Fruit fly (Drosophila melanogaster) whole organism, embryonic: Measurements from ENCODE around the gene CG7634.

ENCODE experiments used
- BEAF-32 ChIP-seq: fragments of 200-800 bp; sonication (Bioruptor generic); optimal IDR thresholded peaks from 3 replicates; lab custom pipeline; 2017; ENCODE audit warnings: missing biosample characterization, missing genetic modification characterization, mild to moderate bottlenecking, moderate library complexity, missing genetic modification reagents
- CG10431 ChIP-seq: fragments of 200-800 bp; sonication (Bioruptor generic); optimal IDR thresholded peaks from 3 replicates; lab custom pipeline; 2018; ENCODE audit warnings: missing biosample characterization, mild to moderate bottlenecking, missing genetic modification characterization
- CG10543 ChIP-seq: fragments of 200-800 bp; sonication (Bioruptor generic); optimal IDR thresholded peaks from 3 replicates; lab custom pipeline; 2017; ENCODE audit warnings: missing biosample characterization, mild to moderate bottlenecking, missing genetic modification characterization, moderate library complexity
- CG11695 ChIP-seq: fragments of 200-800 bp; sonication (Bioruptor generic); IDR thresholded peaks from 3 replicates; pipeline ENCODE4 v1.3.6; 2022; ENCODE audit warnings: missing biosample characterization, missing genetic modification characterization
- CG12071 ChIP-seq: fragments of 200-800 bp; sonication (Bioruptor generic); optimal IDR thresholded peaks from 3 replicates; lab custom pipeline; 2018; ENCODE audit warnings: missing biosample characterization, mild to moderate bottlenecking, missing genetic modification characterization
- CG12104 ChIP-seq: fragments of 200-800 bp; sonication (Bioruptor generic); optimal IDR thresholded peaks from 3 replicates; lab custom pipeline; 2016; ENCODE audit warnings: missing biosample characterization, missing genetic modification characterization
- CG12769 ChIP-seq: fragments of 200-800 bp; sonication (Bioruptor generic); optimal IDR thresholded peaks from 2 replicates; lab custom pipeline; 2019; ENCODE audit warnings: missing biosample characterization, mild to moderate bottlenecking, missing genetic modification characterization, moderate library complexity
- CG13123 ChIP-seq: fragments of 200-800 bp; sonication (Bioruptor generic); optimal IDR thresholded peaks from 2 replicates; lab custom pipeline; 2016; ENCODE audit warnings: missing biosample characterization, missing genetic modification characterization
- CG14441 ChIP-seq: fragments of 200-800 bp; sonication (Bioruptor generic); IDR thresholded peaks from 2 replicates; pipeline ENCODE4 v1.3.6; 2022; ENCODE audit warnings: missing biosample characterization, missing genetic modification characterization
- CG14667 ChIP-seq: fragments of 200-800 bp; sonication (Bioruptor generic); IDR thresholded peaks from 2 replicates; pipeline ENCODE4 v1.3.6; 2022; ENCODE audit warnings: missing biosample characterization, missing genetic modification characterization
- CG15073 ChIP-seq: fragments of 200-800 bp; sonication (Bioruptor generic); optimal IDR thresholded peaks from 2 replicates; lab custom pipeline; 2016; ENCODE audit warnings: missing biosample characterization, missing genetic modification characterization
- CG17186 ChIP-seq: fragments of 200-800 bp; sonication (Bioruptor generic); optimal IDR thresholded peaks from 3 replicates; lab custom pipeline; 2017; ENCODE audit warnings: missing biosample characterization, missing genetic modification reagents, missing genetic modification characterization
- CG17829 ChIP-seq: fragments of 200-800 bp; optimal IDR thresholded peaks from 2 replicates; lab custom pipeline; 2019; ENCODE audit warnings: missing biosample characterization, mild to moderate bottlenecking, missing genetic modification characterization, moderate library complexity
- CG2116 ChIP-seq: fragments of 200-800 bp; sonication (Bioruptor generic); optimal IDR thresholded peaks from 3 replicates; lab custom pipeline; 2018; ENCODE audit warnings: missing biosample characterization, mild to moderate bottlenecking, missing genetic modification characterization
- CG2120 ChIP-seq: fragments of 200-800 bp; sonication (Bioruptor generic); optimal IDR thresholded peaks from 3 replicates; lab custom pipeline; 2016; ENCODE audit warnings: missing biosample characterization, missing genetic modification characterization
- CG2875 ChIP-seq: fragments of 200-800 bp; sonication (Bioruptor generic); optimal IDR thresholded peaks from 2 replicates; lab custom pipeline; 2017; ENCODE audit warnings: missing biosample characterization, mild to moderate bottlenecking, missing genetic modification characterization, missing genetic modification reagents
- CG30020 ChIP-seq: fragments of 200-800 bp; optimal IDR thresholded peaks from 2 replicates; lab custom pipeline; 2019; ENCODE audit warnings: missing biosample characterization, mild to moderate bottlenecking, missing genetic modification characterization, moderate library complexity
- CG3065 ChIP-seq: fragments of 200-800 bp; sonication (Bioruptor generic); optimal IDR thresholded peaks from 2 replicates; lab custom pipeline; 2016; ENCODE audit warnings: missing biosample characterization, missing genetic modification characterization
- CG3163 ChIP-seq: fragments of 200-800 bp; sonication (Bioruptor generic); optimal IDR thresholded peaks from 3 replicates; lab custom pipeline; 2016; ENCODE audit warnings: missing biosample characterization, missing genetic modification characterization
- CG32767 ChIP-seq: fragments of 200-800 bp; sonication (Bioruptor generic); IDR thresholded peaks from 2 replicates; pipeline ENCODE4 v1.3.6; 2022; ENCODE audit warnings: missing biosample characterization, missing genetic modification characterization
- CG34376 ChIP-seq: fragments of 200-800 bp; sonication (Bioruptor generic); optimal IDR thresholded peaks from 2 replicates; lab custom pipeline; 2018; ENCODE audit warnings: missing biosample characterization, mild to moderate bottlenecking, missing genetic modification characterization
- CG4424 ChIP-seq: fragments of 200-800 bp; sonication (Bioruptor generic); optimal IDR thresholded peaks from 3 replicates; lab custom pipeline; 2016; ENCODE audit warnings: missing biosample characterization, missing genetic modification characterization
- CG8089 ChIP-seq: fragments of 200-800 bp; sonication (Bioruptor generic); optimal IDR thresholded peaks from 3 replicates; lab custom pipeline; 2016; ENCODE audit warnings: missing biosample characterization, missing genetic modification characterization
- CG8478 ChIP-seq: fragments of >200 bp; optimal IDR thresholded peaks from 2 replicates; lab custom pipeline; 2018
- CkIIα-i1 ChIP-seq: fragments of 200-800 bp; sonication (Bioruptor generic); IDR thresholded peaks from 2 replicates; pipeline ENCODE4 v1.3.6; 2022; ENCODE audit warnings: missing biosample characterization, missing genetic modification characterization
- CrebB ChIP-seq: fragments of 200-800 bp; sonication (Bioruptor generic); optimal IDR thresholded peaks from 3 replicates; lab custom pipeline; 2018; ENCODE audit warnings: missing biosample characterization, mild to moderate bottlenecking, missing genetic modification characterization
- Dad ChIP-seq: fragments of 200-800 bp; sonication (Bioruptor generic); optimal IDR thresholded peaks from 3 replicates; lab custom pipeline; 2016; ENCODE audit warnings: missing biosample characterization, missing genetic modification characterization
- E2f1 ChIP-seq: fragments of 200-800 bp; sonication (Bioruptor generic); IDR thresholded peaks from 2 replicates; pipeline ENCODE4 v1.3.6; 2022; ENCODE audit warnings: missing biosample characterization, missing genetic modification characterization
- Ets65A ChIP-seq: fragments of 200-800 bp; sonication (Bioruptor generic); peaks from one replicate; lab custom pipeline; 2016; ENCODE audit warnings: missing biosample characterization, missing genetic modification characterization
- Hmx ChIP-seq: fragments of 200-800 bp; sonication (Bioruptor generic); optimal IDR thresholded peaks from 2 replicates; lab custom pipeline; 2016; ENCODE audit warnings: missing biosample characterization, missing genetic modification characterization
- Jarid2 ChIP-seq: fragments of 200-800 bp; sonication (Bioruptor generic); optimal IDR thresholded peaks from 3 replicates; lab custom pipeline; 2017; ENCODE audit warnings: mild to moderate bottlenecking, missing biosample characterization, missing genetic modification reagents, missing genetic modification characterization
- Kr ChIP-seq: fragments of 200-800 bp; sonication (Bioruptor generic); optimal IDR thresholded peaks from 2 replicates; lab custom pipeline; 2017; ENCODE audit warnings: missing biosample characterization, mild to moderate bottlenecking, missing genetic modification characterization
- Lhr ChIP-seq: fragments of 200-800 bp; sonication (Bioruptor generic); optimal IDR thresholded peaks from 3 replicates; lab custom pipeline; 2017; ENCODE audit warnings: mild to moderate bottlenecking, missing biosample characterization, missing genetic modification reagents, missing genetic modification characterization
- MBD-R2 ChIP-seq: fragments of 200-800 bp; sonication (Bioruptor generic); IDR thresholded peaks from 2 replicates; pipeline ENCODE4 v1.3.6; 2022; ENCODE audit warnings: missing biosample characterization, missing genetic modification characterization
- Tbp ChIP-seq: fragments of >200 bp; optimal IDR thresholded peaks from 2 replicates; lab custom pipeline; 2018; ENCODE audit warnings: missing biosample characterization, missing genetic modification characterization
- crp ChIP-seq, 2 experiments: fragments of 200-800 bp; sonication (Bioruptor generic); optimal IDR thresholded peaks; 2 replicates in 1 of 2; 3 replicates in 1 of 2; lab custom pipeline; 2017; ENCODE audit warnings: missing biosample characterization in 2 of 2, missing genetic modification characterization in 2 of 2, mild to moderate bottlenecking in 1 of 2, moderate library complexity in 1 of 2
- fu2 ChIP-seq: fragments of 200-800 bp; sonication (Bioruptor generic); optimal IDR thresholded peaks from 2 replicates; lab custom pipeline; 2016; ENCODE audit warnings: missing biosample characterization, missing genetic modification characterization
- lbe ChIP-seq: fragments of 200-800 bp; sonication (Bioruptor generic); optimal IDR thresholded peaks from 2 replicates; lab custom pipeline; 2016; ENCODE audit warnings: missing biosample characterization, mild to moderate bottlenecking, missing genetic modification characterization
- luna ChIP-seq: fragments of 200-800 bp; sonication (Bioruptor generic); optimal IDR thresholded peaks from 2 replicates; lab custom pipeline; 2016; ENCODE audit warnings: missing biosample characterization, missing genetic modification characterization
- pnt ChIP-seq: fragments of 200-800 bp; sonication (Bioruptor generic); optimal IDR thresholded peaks from 3 replicates; lab custom pipeline; 2016; ENCODE audit warnings: missing biosample characterization, missing genetic modification characterization
- repo ChIP-seq: fragments of 200-800 bp; sonication (Bioruptor generic); optimal IDR thresholded peaks from 2 replicates; lab custom pipeline; 2016; ENCODE audit warnings: missing biosample characterization, missing genetic modification characterization
- sens ChIP-seq: fragments of 200-800 bp; sonication (Bioruptor generic); peaks from one replicate; lab custom pipeline; 2016; ENCODE audit warnings: missing biosample characterization, missing genetic modification characterization
- stc ChIP-seq: fragments of 200-800 bp; sonication (Bioruptor generic); IDR thresholded peaks from 2 replicates; pipeline ENCODE4 v1.3.6; 2022; ENCODE audit warnings: missing biosample characterization, missing genetic modification characterization
- stwl ChIP-seq: fragments of 200-800 bp; sonication (Bioruptor generic); optimal IDR thresholded peaks from 3 replicates; lab custom pipeline; 2018; ENCODE audit warnings: missing biosample characterization, mild to moderate bottlenecking, missing genetic modification characterization, moderate library complexity
- sug ChIP-seq: fragments of 200-800 bp; optimal IDR thresholded peaks from 2 replicates; lab custom pipeline; 2019; ENCODE audit warnings: missing biosample characterization, mild to moderate bottlenecking, missing genetic modification characterization, moderate library complexity
- tap ChIP-seq: fragments of 200-800 bp; optimal IDR thresholded peaks from 3 replicates; lab custom pipeline; 2019; ENCODE audit warnings: missing biosample characterization, mild to moderate bottlenecking, missing genetic modification characterization, moderate library complexity
- toy ChIP-seq: fragments of 200-800 bp; sonication (Bioruptor generic); IDR thresholded peaks from 2 replicates; pipeline ENCODE4 v1.3.6; 2022; ENCODE audit warnings: missing biosample characterization, missing genetic modification characterization
- wdn ChIP-seq: fragments of 200-800 bp; sonication (Bioruptor generic); IDR thresholded peaks from 2 replicates; pipeline ENCODE4 v1.3.6; 2022; ENCODE audit warnings: missing biosample characterization, missing genetic modification characterization
- wek ChIP-seq: fragments of 200-800 bp; sonication (Bioruptor generic); optimal IDR thresholded peaks from 3 replicates; lab custom pipeline; 2018; ENCODE audit warnings: missing biosample characterization, mild to moderate bottlenecking, missing genetic modification characterization, moderate library complexity

Gene CG7634

DNA sequence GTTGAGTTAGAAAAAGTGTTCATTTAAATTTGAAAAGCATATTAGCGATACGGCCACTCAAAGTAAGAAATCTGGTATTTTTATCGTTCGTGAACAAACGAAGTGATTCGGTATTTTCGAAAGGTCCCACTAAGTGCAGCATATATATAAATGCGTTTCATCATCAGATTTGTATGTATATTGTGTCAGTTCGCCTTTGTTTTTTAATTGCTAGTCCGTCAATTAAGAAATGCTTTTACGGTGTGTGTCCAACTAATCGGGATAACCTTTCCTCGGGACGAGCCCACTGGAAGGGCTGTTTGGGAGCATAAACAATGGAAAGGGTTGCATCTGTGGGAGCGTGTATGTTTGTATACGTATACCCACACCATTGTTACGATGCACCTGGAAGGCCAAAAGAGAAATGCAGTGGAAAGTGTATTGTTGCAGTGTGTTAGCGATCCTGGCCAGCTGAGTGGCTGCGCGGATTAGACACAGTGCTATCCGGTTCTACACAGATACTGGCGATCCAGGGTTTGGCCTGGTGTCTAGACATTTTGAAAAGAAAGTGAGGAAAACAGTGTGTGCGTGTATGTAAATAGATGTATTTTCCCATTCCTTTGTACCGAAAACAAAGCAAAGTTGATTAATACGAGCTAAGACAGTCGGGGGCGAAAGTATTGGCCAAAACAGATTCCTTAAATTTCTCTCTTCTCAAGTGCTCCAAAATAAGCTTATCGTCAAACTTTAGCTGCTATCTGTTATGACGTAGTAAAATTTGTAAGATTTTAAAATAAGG lies 42.0 kb upstream of the CG7634 start, which contains the start of gene CG7611 (continued):
- TF ChIP-seq BEAF-32 (GFP tag; lab: Kevin White, UChicago), result peak; percentile 35
- peak; percentile 2 for TF ChIP-seq CG2116 (GFP tag; lab: Kevin White, UChicago)
- TF ChIP-seq Lhr (GFP tag; lab: Kevin White, UChicago), result peak; percentile 17
- no peak for TF ChIP-seq Jarid2
- TF ChIP-seq sens, result peak; percentile 59
- no peak for TF ChIP-seq CG2120 (GFP tag; lab: Kevin White, UChicago)
- TF ChIP-seq CG17186 (GFP tag; lab: Kevin White, UChicago), result peak; percentile 9
- no peak for TF ChIP-seq repo (GFP tag; lab: Kevin White, UChicago)
- 0 out of 2 replicates have a peak, but pooled peaks have one; percentile 4 for TF ChIP-seq stc
- TF ChIP-seq CG10431, result peak; percentile 79
- peak; percentile 57 for TF ChIP-seq stwl (tag; lab: Kevin White, UChicago)
- TF ChIP-seq CG34376 (GFP tag; lab: Kevin White, UChicago), result no peak
- peak; percentile 61 for TF ChIP-seq CG15073 (GFP tag; lab: Kevin White, UChicago)
- TF ChIP-seq CG3065 (GFP tag; lab: Kevin White, UChicago), result no peak
- TF ChIP-seq wek (GFP tag; lab: Kevin White, UChicago), result peak; percentile 22
- no peak for TF ChIP-seq CG14667
- TF ChIP-seq MBD-R2 (GFP tag; lab: Robert Waterston, UW), result peak; percentile 36
- TF ChIP-seq CG30020 (tag; lab: Kevin White, UChicago), result peak; percentile 87
- TF ChIP-seq pnt (GFP tag; lab: Kevin White, UChicago), result no peak
- TF ChIP-seq CG10543 (GFP tag; lab: Kevin White, UChicago), result no peak
- TF ChIP-seq crp (GFP tag; optimal IDR thresholded peaks at IDR 0.05; lab: Kevin White, UChicago), result peak in 1 of 2 experiments; percentile 68
- TF ChIP-seq E2f1 (GFP tag; lab: Robert Waterston, UW), result no peak
- peak; percentile 96 for TF ChIP-seq Kr (GFP tag; lab: Kevin White, UChicago)
- TF ChIP-seq sug, result no peak

DNA sequence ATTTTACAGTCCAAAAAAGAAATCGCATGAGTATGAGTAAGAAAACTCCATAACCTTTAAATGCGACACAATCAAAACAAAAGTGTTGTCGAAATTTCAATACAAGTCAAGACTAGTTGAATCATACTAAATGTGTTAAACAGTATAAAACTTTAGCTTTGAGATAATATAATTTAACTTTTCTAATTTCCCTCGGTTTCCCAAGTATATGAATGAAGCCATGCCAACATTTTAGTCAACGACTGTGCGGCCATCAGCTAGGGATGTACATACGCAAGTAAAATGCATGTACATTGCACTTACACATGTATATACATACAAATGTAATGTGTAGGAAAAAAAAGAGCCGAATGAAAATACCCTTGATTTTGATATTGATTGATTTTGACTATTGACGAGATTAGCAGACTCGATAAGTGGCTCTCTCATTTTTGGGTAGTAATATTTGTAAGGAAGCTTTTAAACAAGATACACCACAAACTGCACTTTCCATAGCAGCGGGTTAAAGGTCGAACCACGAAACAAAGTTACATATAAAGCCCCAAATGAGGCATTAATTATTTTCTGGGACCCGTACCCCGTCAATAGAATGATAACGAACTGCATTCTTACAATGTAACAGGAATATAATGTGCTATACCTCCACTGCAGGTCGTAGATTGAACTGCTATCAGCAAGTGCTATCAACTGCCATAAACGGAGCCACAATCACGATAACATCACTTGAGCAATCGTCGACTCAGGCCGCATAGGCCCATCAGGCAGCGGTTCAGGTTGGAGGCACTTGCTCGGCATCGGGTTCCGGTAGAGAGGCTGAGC lies 40.9 kb upstream of the CG7634 start:
- TF ChIP-seq toy (no peak), sens (peak; percentile 77), CrebB (tag; lab: Kevin White, UChicago) (no peak), Hmx (GFP tag; lab: Kevin White, UChicago) (no peak), fu2 (GFP tag; lab: Kevin White, UChicago) (no peak), CG12071 (GFP tag; lab: Kevin White, UChicago) (no peak), CG17829 (tag; lab: Kevin White, UChicago) (peak; percentile 20), tap (no peak), CG4424 (GFP tag; lab: Kevin White, UChicago) (peak; percentile 16), CG13123 (no peak), CG12769 (tag; lab: Kevin White, UChicago) (no peak), luna (GFP tag; lab: Kevin White, UChicago) (no peak), CG32767 (GFP tag; lab: Robert Waterston, UW) (0 out of 2 replicates have a peak, but pooled peaks have one; percentile 9), CG14441 (GFP tag; lab: Robert Waterston, UW) (no peak), CG11695 (GFP tag; lab: Robert Waterston, UW) (no peak), CG12104 (GFP tag; lab: Kevin White, UChicago) (no peak), Ets65A (GFP tag; lab: Kevin White, UChicago) (peak; percentile 45), CG15073 (GFP tag; lab: Kevin White, UChicago) (peak; percentile 96), CG3163 (no peak), Dad (GFP tag; lab: Kevin White, UChicago) (no peak), CG8478 (lab: Kevin White, UChicago) (no peak), CG2875 (GFP tag; lab: Kevin White, UChicago) (peak; percentile 26), lbe (GFP tag; lab: Kevin White, UChicago) (no peak), CkIIα-i1 (GFP tag; lab: Robert Waterston, UW) (no peak), wdn (GFP tag; lab: Robert Waterston, UW) (no peak), Tbp (GFP tag; lab: Kevin White, UChicago) (no peak), CG8089 (GFP tag; lab: Kevin White, UChicago) (no peak)
